Worm (Caenorhabditis elegans) whole organism, mixed stage, embryonic: Measurements from ENCODE around the gene fbxa-154.

Source experiments
- M03D4.4 ChIP-seq: sonication (generic microtip); optimal IDR thresholded peaks from 2 replicates; lab custom pipeline; 2017; ENCODE audit warnings: mild to moderate bottlenecking, missing genetic modification characterization, missing compliant biosample characterization
- bed-3 ChIP-seq: fragments of 200-800 bp; sonication (Bioruptor generic); optimal IDR thresholded peaks from 3 replicates; lab custom pipeline; 2018; ENCODE audit warnings: mild to moderate bottlenecking, missing genetic modification characterization, moderate library complexity, missing compliant biosample characterization
- blmp-1 ChIP-seq: fragments of 150-350 bp; optimal IDR thresholded peaks from 2 replicates; lab custom pipeline; 2014; ENCODE audit warnings: missing biosample characterization, missing genetic modification characterization
- ceh-39 ChIP-seq: fragments of 150-350 bp; optimal IDR thresholded peaks from 2 replicates; lab custom pipeline; 2014; ENCODE audit warnings: missing biosample characterization, missing genetic modification characterization
- ceh-43 ChIP-seq: fragments of 200-800 bp; sonication (Bioruptor generic); optimal IDR thresholded peaks from 2 replicates; lab custom pipeline; 2018; ENCODE audit warnings: mild to moderate bottlenecking, missing genetic modification characterization, moderate library complexity, missing compliant biosample characterization
- ceh-83 ChIP-seq: fragments of 200-800 bp; sonication (Bioruptor generic); optimal IDR thresholded peaks from 2 replicates; lab custom pipeline; 2018; ENCODE audit warnings: mild to moderate bottlenecking, missing genetic modification characterization, missing compliant biosample characterization
- ces-1 ChIP-seq: fragments of 150-350 bp; optimal IDR thresholded peaks from 2 replicates; lab custom pipeline; 2014; ENCODE audit warnings: missing biosample characterization, missing genetic modification reagents, missing genetic modification characterization
- cnd-1 ChIP-seq: fragments of 200-800 bp; sonication (Bioruptor generic); optimal IDR thresholded peaks from 2 replicates; lab custom pipeline; 2018; ENCODE audit warnings: mild to moderate bottlenecking, missing genetic modification characterization, missing compliant biosample characterization
- drap-1 ChIP-seq: fragments of 200-800 bp; sonication (Bioruptor generic); optimal IDR thresholded peaks from 3 replicates; lab custom pipeline; 2018; ENCODE audit warnings: mild to moderate bottlenecking, missing genetic modification characterization, missing compliant biosample characterization
- elt-1 ChIP-seq: sonication (generic microtip); optimal IDR thresholded peaks from 2 replicates; lab custom pipeline; 2017; ENCODE audit warnings: missing genetic modification characterization, mild to moderate bottlenecking, missing compliant biosample characterization, antibody characterized with exemption, moderate library complexity, borderline replicate concordance; ENCODE audit not compliant: insufficient read depth
- elt-3 ChIP-seq: fragments of 150-350 bp; optimal IDR thresholded peaks from 2 replicates; lab custom pipeline; 2014; ENCODE audit warnings: missing biosample characterization, missing genetic modification characterization
- flh-1 ChIP-seq: fragments of 200-800 bp; sonication (Bioruptor generic); optimal IDR thresholded peaks from 2 replicates; lab custom pipeline; 2018; ENCODE audit warnings: mild to moderate bottlenecking, missing genetic modification characterization, moderate library complexity, missing compliant biosample characterization
- ham-2 ChIP-seq: fragments of 200-800 bp; sonication (Bioruptor generic); optimal IDR thresholded peaks from 2 replicates; lab custom pipeline; 2018; ENCODE audit warnings: mild to moderate bottlenecking, missing genetic modification characterization, missing compliant biosample characterization
- hlh-1 ChIP-seq: fragments of 150-350 bp; optimal IDR thresholded peaks from 2 replicates; lab custom pipeline; 2014; ENCODE audit warnings: missing biosample characterization, missing genetic modification reagents, missing genetic modification characterization
- lin-13 ChIP-seq: fragments of 150-350 bp; optimal IDR thresholded peaks from 2 replicates; lab custom pipeline; 2014; ENCODE audit warnings: missing biosample characterization, missing genetic modification characterization
- lin-32 ChIP-seq: fragments of 200-800 bp; sonication (Bioruptor generic); optimal IDR thresholded peaks from 2 replicates; lab custom pipeline; 2018; ENCODE audit warnings: mild to moderate bottlenecking, missing genetic modification characterization, missing compliant biosample characterization
- lsy-2 ChIP-seq: fragments of 150-350 bp; optimal IDR thresholded peaks from 2 replicates; lab custom pipeline; 2014; ENCODE audit warnings: missing biosample characterization, missing genetic modification characterization
- mab-5 ChIP-seq: fragments of 150-350 bp; optimal IDR thresholded peaks from 2 replicates; lab custom pipeline; 2014; ENCODE audit warnings: missing biosample characterization, missing genetic modification characterization
- mep-1 ChIP-seq: fragments of 150-350 bp; optimal IDR thresholded peaks from 2 replicates; lab custom pipeline; 2017; ENCODE audit warnings: missing biosample characterization, missing genetic modification reagents, missing genetic modification characterization, inconsistent platforms
- mls-2 ChIP-seq: sonication (generic microtip); optimal IDR thresholded peaks from 2 replicates; lab custom pipeline; 2016; ENCODE audit warnings: mild to moderate bottlenecking, missing genetic modification characterization, moderate library complexity, missing compliant biosample characterization
- nhr-12 ChIP-seq: fragments of 150-350 bp; optimal IDR thresholded peaks from 2 replicates; lab custom pipeline; 2014; ENCODE audit warnings: missing biosample characterization, missing genetic modification characterization
- nhr-237 ChIP-seq: fragments of 150-350 bp; optimal IDR thresholded peaks from 2 replicates; lab custom pipeline; 2014; ENCODE audit warnings: missing biosample characterization, missing genetic modification characterization
- nhr-28 ChIP-seq: fragments of 150-350 bp; optimal IDR thresholded peaks from 2 replicates; lab custom pipeline; 2014; ENCODE audit warnings: missing biosample characterization, missing genetic modification characterization
- nhr-76 ChIP-seq: sonication (generic microtip); optimal IDR thresholded peaks from 2 replicates; lab custom pipeline; 2017; ENCODE audit warnings: missing biosample characterization, missing genetic modification characterization
- snpc-4 ChIP-seq: fragments of 150-350 bp; optimal IDR thresholded peaks from 2 replicates; lab custom pipeline; 2014; ENCODE audit warnings: missing biosample characterization, missing genetic modification characterization
- sptf-1 ChIP-seq: sonication (generic microtip); optimal IDR thresholded peaks from 2 replicates; lab custom pipeline; 2017; ENCODE audit warnings: mild to moderate bottlenecking, missing genetic modification characterization, moderate library complexity, missing compliant biosample characterization
- tbx-8 ChIP-seq: fragments of 200-800 bp; sonication (Bioruptor generic); optimal IDR thresholded peaks from 2 replicates; lab custom pipeline; 2018; ENCODE audit warnings: mild to moderate bottlenecking, missing genetic modification characterization, moderate library complexity, missing compliant biosample characterization
- unc-120 ChIP-seq: sonication (generic microtip); optimal IDR thresholded peaks from 2 replicates; lab custom pipeline; 2017; ENCODE audit warnings: missing genetic modification characterization, missing compliant biosample characterization; ENCODE audit not compliant: poor library complexity, severe bottlenecking
- unc-39 ChIP-seq: fragments of 150-350 bp; optimal IDR thresholded peaks from 2 replicates; lab custom pipeline; 2014; ENCODE audit warnings: missing biosample characterization, missing genetic modification characterization
- ztf-11 ChIP-seq: fragments of 150-350 bp; optimal IDR thresholded peaks from 2 replicates; lab custom pipeline; 2014; ENCODE audit warnings: missing biosample characterization, missing genetic modification characterization

fbxa-154 gene

DNA sequence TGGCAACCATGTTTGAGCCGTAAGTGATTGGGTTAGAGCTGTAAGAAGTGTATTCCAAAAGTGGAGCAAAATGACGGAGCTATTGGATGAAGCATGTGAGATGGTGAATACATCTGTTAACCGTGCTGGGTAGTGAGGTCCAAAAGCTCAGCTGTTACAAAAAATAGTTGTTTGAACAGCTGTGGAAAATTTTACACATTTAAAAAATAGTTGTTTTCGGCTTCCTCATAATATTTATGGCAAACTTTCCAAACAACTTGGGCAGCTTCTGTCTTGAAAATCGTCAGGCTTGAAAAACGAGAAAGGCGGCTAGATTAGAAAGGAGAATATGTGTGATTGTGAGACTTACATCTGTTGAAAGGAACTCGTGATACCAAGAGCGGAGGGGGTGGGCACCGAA, at the start of gene fbxa-154:
Gene fbxa-154 (minus strand): TSS at position 101 of the 400 bp plus-strand sequence.
- TF ChIP-seq flh-1 (GFP tag; lab: Kevin White, UChicago) (no peak), nhr-237 (tag; lab: Kevin White, UChicago) (no peak), elt-3 (tag; lab: Kevin White, UChicago) (no peak), mls-2 (no peak), ceh-39 (tag; lab: Kevin White, UChicago) (no peak), ztf-11 (tag; lab: Kevin White, UChicago) (no peak), unc-39 (no peak), nhr-28 (tag; lab: Kevin White, UChicago) (no peak), nhr-76 (tag; lab: Kevin White, UChicago) (no peak), lin-13 (tag; lab: Kevin White, UChicago) (no peak), unc-120 (tag; lab: Kevin White, UChicago) (no peak), mep-1 (tag; lab: Kevin White, UChicago) (no peak), tbx-8 (GFP tag; lab: Kevin White, UChicago) (no peak), bed-3 (GFP tag; lab: Kevin White, UChicago) (no peak)

DNA sequence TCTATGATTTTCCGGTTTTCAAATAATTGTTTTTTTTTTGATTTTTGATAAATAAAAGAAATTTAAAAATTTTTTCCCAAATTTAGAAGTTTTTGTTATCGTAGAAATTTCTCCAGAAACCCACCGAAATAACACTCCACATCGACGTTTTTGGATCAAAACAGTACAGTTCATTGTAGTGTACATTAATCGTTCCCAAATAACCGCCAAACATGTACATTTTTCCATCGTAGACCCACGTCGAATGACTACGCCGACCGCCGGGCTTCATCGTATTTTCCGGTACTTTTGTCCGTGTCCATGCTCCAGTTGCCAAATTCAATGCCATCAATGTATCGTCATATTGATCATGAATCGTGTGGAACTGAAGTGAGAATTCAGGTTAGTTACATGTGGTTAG, 49.2 kb upstream of the fbxa-154 start, which contains the start of gene F53E4.2:
Gene F53E4.2 (plus strand): TSS at position 301 of the 400 bp plus-strand sequence.
- no peak for TF ChIP-seq hlh-1 (tag; lab: Kevin White, UChicago)
- TF ChIP-seq nhr-76 (tag; lab: Kevin White, UChicago): no peak
- no peak for TF ChIP-seq ham-2 (GFP tag; lab: Kevin White, UChicago)
- no peak for TF ChIP-seq elt-1
- TF ChIP-seq cnd-1 (tag; lab: Kevin White, UChicago): no peak
- no peak for TF ChIP-seq drap-1 (GFP tag; lab: Kevin White, UChicago)
- TF ChIP-seq blmp-1 (tag; lab: Kevin White, UChicago): no peak
- TF ChIP-seq mab-5 (tag; lab: Kevin White, UChicago): no peak
- no peak for TF ChIP-seq ceh-83
- no peak for TF ChIP-seq ces-1 (GFP tag; lab: Kevin White, UChicago)
- TF ChIP-seq nhr-237 (tag; lab: Kevin White, UChicago): no peak
- no peak for TF ChIP-seq lsy-2 (tag; lab: Kevin White, UChicago)
- no peak for TF ChIP-seq nhr-12 (tag; lab: Kevin White, UChicago)
- no peak for TF ChIP-seq lin-13 (tag; lab: Kevin White, UChicago)
- no peak for TF ChIP-seq flh-1 (GFP tag; lab: Kevin White, UChicago)
- no peak for TF ChIP-seq ztf-11 (tag; lab: Kevin White, UChicago)
- TF ChIP-seq M03D4.4: no peak
- no peak for TF ChIP-seq tbx-8 (GFP tag; lab: Kevin White, UChicago)

DNA sequence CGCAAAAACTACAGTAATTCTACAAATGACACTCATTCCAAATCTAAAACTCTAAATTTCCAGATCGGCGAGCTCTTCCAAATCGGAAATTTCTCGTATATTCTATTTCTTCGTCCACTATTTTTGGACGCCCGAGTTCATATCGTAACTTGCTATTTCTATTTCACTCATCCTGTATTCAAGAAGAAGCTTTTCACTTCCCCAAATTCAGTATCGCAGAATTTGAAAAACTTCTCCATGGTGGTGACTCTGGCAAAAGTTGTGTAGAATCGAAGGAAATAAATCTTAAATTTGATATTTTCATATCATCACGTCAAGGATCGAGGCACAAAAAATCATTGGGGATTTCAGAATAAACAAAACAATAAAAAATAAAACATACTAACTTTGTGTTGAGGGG, 47.2 kb upstream of the fbxa-154 start:
- TF ChIP-seq sptf-1 (tag; lab: Kevin White, UChicago) (no peak), mls-2 (no peak), ces-1 (GFP tag; lab: Kevin White, UChicago) (no peak), nhr-237 (tag; lab: Kevin White, UChicago) (no peak), mep-1 (tag; lab: Kevin White, UChicago) (no peak), cnd-1 (tag; lab: Kevin White, UChicago) (no peak), ceh-39 (tag; lab: Kevin White, UChicago) (no peak)
- TF ChIP-seq, all 35 proteins: peak for 0

DNA sequence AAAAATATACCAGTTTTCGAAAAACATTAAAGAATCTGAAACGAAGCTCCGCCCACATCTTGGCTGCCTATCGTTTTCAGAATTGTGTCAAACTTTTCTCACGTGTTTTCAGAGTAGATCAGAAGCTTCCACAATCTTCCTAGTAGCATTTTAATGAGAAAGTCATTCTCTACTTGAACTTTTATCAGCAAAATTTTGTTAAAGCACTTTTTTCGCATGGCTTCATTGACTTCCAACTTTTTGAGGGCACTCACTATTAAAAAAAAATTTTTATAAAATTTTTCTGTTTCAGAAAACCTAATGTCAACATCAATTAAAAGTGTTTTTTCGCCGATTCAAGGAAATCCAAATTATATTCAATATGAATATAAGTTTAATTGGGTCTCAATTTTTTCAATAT, 45.2 kb upstream of the fbxa-154 start, which contains the start of gene sru-42:
Gene sru-42 (plus strand): TSS at position 301 of the 400 bp plus-strand sequence.
- TF ChIP-seq nhr-76 (tag; lab: Kevin White, UChicago) (no peak), ztf-11 (tag; lab: Kevin White, UChicago) (no peak), unc-39 (no peak), lsy-2 (tag; lab: Kevin White, UChicago) (no peak), lin-32 (no peak), ces-1 (GFP tag; lab: Kevin White, UChicago) (no peak), elt-3 (tag; lab: Kevin White, UChicago) (no peak), mep-1 (tag; lab: Kevin White, UChicago) (no peak), elt-1 (no peak), tbx-8 (GFP tag; lab: Kevin White, UChicago) (no peak), mls-2 (no peak), mab-5 (tag; lab: Kevin White, UChicago) (no peak), ceh-43 (GFP tag; lab: Kevin White, UChicago) (no peak), snpc-4 (no peak), nhr-237 (tag; lab: Kevin White, UChicago) (no peak), hlh-1 (tag; lab: Kevin White, UChicago) (no peak), unc-120 (tag; lab: Kevin White, UChicago) (no peak), ceh-39 (tag; lab: Kevin White, UChicago) (no peak), ham-2 (GFP tag; lab: Kevin White, UChicago) (no peak)
